Worm (Caenorhabditis elegans): ENCODE measurements around the gene flp-23.

DNA sequence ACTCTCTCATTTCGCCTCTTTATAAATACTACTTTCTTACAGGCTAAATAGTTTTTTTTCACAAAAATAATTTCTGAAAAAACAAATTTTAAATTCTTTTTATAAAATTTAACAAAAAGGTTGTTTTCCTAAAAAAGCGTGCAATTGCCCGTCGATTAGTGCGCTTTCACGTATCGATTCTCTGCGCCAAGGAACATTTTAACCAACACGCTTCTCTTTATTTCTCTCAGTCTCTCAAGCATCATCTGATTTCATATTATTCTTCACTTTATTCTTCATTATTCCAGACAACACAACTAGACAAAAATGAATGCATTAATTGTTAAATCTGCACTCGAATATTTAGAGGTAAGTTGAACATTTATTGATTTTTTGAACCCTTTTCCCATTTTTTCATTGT, 39.1 kb downstream of the flp-23 start, which contains the start of gene B0303.4:
- no peak for TF ChIP-seq lin-39 (tag; optimal IDR thresholded peaks at IDR 0.05)
- no peak for TF ChIP-seq aly-2 (tag; optimal IDR thresholded peaks at IDR 0.05)
- no peak for TF ChIP-seq R02D3.7 (tag; optimal IDR thresholded peaks at IDR 0.05)
- no peak for TF ChIP-seq ztf-11 (tag; optimal IDR thresholded peaks at IDR 0.05)
- no peak for TF ChIP-seq skn-1 (tag; optimal IDR thresholded peaks at IDR 0.05)
- TF ChIP-seq snpc-4 (tag; optimal IDR thresholded peaks at IDR 0.05), result peak; percentile 4
- no peak for TF ChIP-seq nhr-11 (tag; optimal IDR thresholded peaks at IDR 0.05)
- peak; percentile 45 for TF ChIP-seq gmeb-1 (tag; optimal IDR thresholded peaks at IDR 0.05)
- peak; percentile 3 to 79 for TF ChIP-seq lsy-2 (tag; optimal IDR thresholded peaks at IDR 0.05)
- TF ChIP-seq ama-1 (optimal IDR thresholded peaks at IDR 0.05), result peak; percentile 7
- TF ChIP-seq lin-13 (GFP tag; optimal IDR thresholded peaks at IDR 0.05), result peak; percentile 54
- TF ChIP-seq zag-1 (tag; optimal IDR thresholded peaks at IDR 0.05), result no peak
- no peak for TF ChIP-seq nhr-6 (tag; optimal IDR thresholded peaks at IDR 0.05)

Measured in whole organism, L2 larva.